Fruit fly (Drosophila melanogaster) whole organism, embryonic: ENCODE data around the gene pan.

Source experiments
- Adf1 ChIP-seq: fragments of 200-800 bp; sonication (Bioruptor generic); IDR thresholded peaks from 2 replicates; pipeline ENCODE4 v1.3.6; 2022; ENCODE audit warnings: missing biosample characterization, missing genetic modification characterization
- B-H2 ChIP-seq: fragments of 200-800 bp; sonication (Bioruptor generic); optimal IDR thresholded peaks from 2 replicates; lab custom pipeline; 2018; ENCODE audit warnings: missing biosample characterization, mild to moderate bottlenecking, missing genetic modification characterization
- BEAF-32 ChIP-seq: fragments of 200-800 bp; sonication (Bioruptor generic); optimal IDR thresholded peaks from 3 replicates; lab custom pipeline; 2017; ENCODE audit warnings: missing biosample characterization, missing genetic modification characterization, mild to moderate bottlenecking, moderate library complexity, missing genetic modification reagents
- CG10209 ChIP-seq: fragments of 200-800 bp; sonication (Bioruptor generic); optimal IDR thresholded peaks from 3 replicates; lab custom pipeline; 2017; ENCODE audit warnings: missing biosample characterization, mild to moderate bottlenecking, missing genetic modification characterization, missing genetic modification reagents
- CG10543 ChIP-seq: fragments of 200-800 bp; sonication (Bioruptor generic); optimal IDR thresholded peaks from 3 replicates; lab custom pipeline; 2017; ENCODE audit warnings: missing biosample characterization, mild to moderate bottlenecking, missing genetic modification characterization, moderate library complexity
- CG13894 ChIP-seq: fragments of 200-800 bp; sonication (Bioruptor generic); optimal IDR thresholded peaks from 3 replicates; lab custom pipeline; 2018; ENCODE audit warnings: missing biosample characterization, mild to moderate bottlenecking, missing genetic modification characterization, moderate library complexity
- CG14014 ChIP-seq: fragments of 200-800 bp; sonication (Bioruptor generic); IDR thresholded peaks from 2 replicates; pipeline ENCODE4 v1.3.6; 2022; ENCODE audit warnings: missing biosample characterization, missing genetic modification characterization
- CG15073 ChIP-seq: fragments of 200-800 bp; sonication (Bioruptor generic); optimal IDR thresholded peaks from 2 replicates; lab custom pipeline; 2016; ENCODE audit warnings: missing biosample characterization, missing genetic modification characterization
- CG1529 ChIP-seq: fragments of 200-800 bp; sonication (Bioruptor generic); optimal IDR thresholded peaks from 3 replicates; lab custom pipeline; 2018; ENCODE audit warnings: missing biosample characterization, missing genetic modification characterization
- CG15479 ChIP-seq: fragments of 200-800 bp; sonication (Bioruptor generic); optimal IDR thresholded peaks from 3 replicates; lab custom pipeline; 2019; ENCODE audit warnings: missing biosample characterization, mild to moderate bottlenecking, missing genetic modification characterization, moderate library complexity
- CG15696 ChIP-seq: fragments of 200-800 bp; sonication (Bioruptor generic); optimal IDR thresholded peaks from 2 replicates; lab custom pipeline; 2019; ENCODE audit warnings: missing biosample characterization, mild to moderate bottlenecking, missing genetic modification characterization, moderate library complexity
- CG17568 ChIP-seq: fragments of 200-800 bp; sonication (Bioruptor generic); optimal IDR thresholded peaks from 2 replicates; lab custom pipeline; 2018; ENCODE audit warnings: missing biosample characterization, mild to moderate bottlenecking, missing genetic modification characterization, moderate library complexity
- CG18476 ChIP-seq: fragments of 200-800 bp; sonication (Bioruptor generic); optimal IDR thresholded peaks from 2 replicates; lab custom pipeline; 2016; ENCODE audit warnings: missing biosample characterization, mild to moderate bottlenecking, missing genetic modification characterization
- CG2199 ChIP-seq: fragments of 200-800 bp; sonication (Bioruptor generic); IDR thresholded peaks from 3 replicates; pipeline ENCODE4 v1.3.6; 2022; ENCODE audit warnings: missing biosample characterization, missing genetic modification characterization
- CG2202 ChIP-seq: fragments of 200-800 bp; sonication (Bioruptor generic); optimal IDR thresholded peaks from 2 replicates; lab custom pipeline; 2018; ENCODE audit warnings: missing biosample characterization, mild to moderate bottlenecking, missing genetic modification characterization
- CG32767 ChIP-seq: fragments of 200-800 bp; sonication (Bioruptor generic); IDR thresholded peaks from 2 replicates; pipeline ENCODE4 v1.3.6; 2022; ENCODE audit warnings: missing biosample characterization, missing genetic modification characterization
- CG42726 ChIP-seq: fragments of 200-800 bp; sonication (Bioruptor generic); IDR thresholded peaks from 2 replicates; pipeline ENCODE4 v1.3.6; 2022; ENCODE audit warnings: missing biosample characterization, missing genetic modification characterization; ENCODE audit not compliant: partially characterized antibody
- CG7745 ChIP-seq: fragments of 200-800 bp; sonication (Bioruptor generic); optimal IDR thresholded peaks from 2 replicates; lab custom pipeline; 2018; ENCODE audit warnings: missing biosample characterization, mild to moderate bottlenecking, missing genetic modification characterization, moderate library complexity
- CG8089 ChIP-seq: fragments of 200-800 bp; sonication (Bioruptor generic); optimal IDR thresholded peaks from 3 replicates; lab custom pipeline; 2016; ENCODE audit warnings: missing biosample characterization, missing genetic modification characterization
- CG8290 ChIP-seq, 3 experiments: fragments of 200-800 bp; sonication (Bioruptor generic); optimal IDR thresholded peaks; 2 replicates each; lab custom pipeline; 2016 to 2019; ENCODE audit warnings: missing biosample characterization in 3 of 3, missing genetic modification characterization in 3 of 3, mild to moderate bottlenecking in 2 of 3, moderate library complexity in 1 of 3
- CG8924 ChIP-seq: fragments of 200-800 bp; optimal IDR thresholded peaks from 3 replicates; lab custom pipeline; 2019; ENCODE audit warnings: missing biosample characterization, mild to moderate bottlenecking, missing genetic modification characterization, moderate library complexity
- CoRest ChIP-seq: fragments of 200-800 bp; sonication (Bioruptor generic); optimal IDR thresholded peaks from 3 replicates; lab custom pipeline; 2018; ENCODE audit warnings: missing biosample characterization, mild to moderate bottlenecking, missing genetic modification characterization, moderate library complexity
- Fer1 ChIP-seq: fragments of 200-800 bp; sonication (Bioruptor generic); optimal IDR thresholded peaks from 2 replicates; lab custom pipeline; 2017; ENCODE audit warnings: missing biosample characterization, mild to moderate bottlenecking, missing genetic modification characterization
- Med ChIP-seq: fragments of 200-800 bp; sonication (Bioruptor generic); peaks from one replicate; lab custom pipeline; 2016; ENCODE audit warnings: missing biosample characterization, missing genetic modification characterization, mild to moderate bottlenecking, inconsistent platforms, moderate library complexity
- NFAT ChIP-seq: fragments of 200-800 bp; sonication (Bioruptor generic); IDR thresholded peaks from 2 replicates; pipeline ENCODE4 v1.3.6; 2022; ENCODE audit warnings: missing biosample characterization, missing genetic modification characterization
- Pdp1 ChIP-seq, 2 experiments: fragments of 200-800 bp; sonication (Bioruptor generic); optimal IDR thresholded peaks; 3 replicates each; lab custom pipeline; 2016; ENCODE audit warnings: missing biosample characterization in 2 of 2, missing genetic modification characterization in 2 of 2, mild to moderate bottlenecking in 1 of 2, moderate library complexity in 1 of 2
- Ssrp ChIP-seq: fragments of 200-800 bp; sonication (Bioruptor generic); optimal IDR thresholded peaks from 2 replicates; lab custom pipeline; 2018; ENCODE audit warnings: missing biosample characterization, mild to moderate bottlenecking, missing genetic modification characterization, moderate library complexity
- YL-1 ChIP-seq: fragments of 200-800 bp; sonication (Bioruptor generic); optimal IDR thresholded peaks from 3 replicates; lab custom pipeline; 2017; ENCODE audit warnings: missing biosample characterization, mild to moderate bottlenecking, missing genetic modification characterization
- al ChIP-seq: fragments of 200-800 bp; sonication (Bioruptor generic); IDR thresholded peaks from 2 replicates; pipeline ENCODE4 v1.3.6; 2022; ENCODE audit warnings: missing biosample characterization, missing genetic modification characterization
- ash1 ChIP-seq: fragments of 200-800 bp; sonication (Bioruptor generic); optimal IDR thresholded peaks from 2 replicates; lab custom pipeline; 2018; ENCODE audit warnings: missing biosample characterization, mild to moderate bottlenecking, missing genetic modification characterization
- cg ChIP-seq: fragments of 200-800 bp; sonication (Bioruptor generic); optimal IDR thresholded peaks from 3 replicates; lab custom pipeline; 2019; ENCODE audit warnings: missing biosample characterization, mild to moderate bottlenecking, missing genetic modification characterization, moderate library complexity
- chinmo ChIP-seq: fragments of 200-800 bp; sonication (Bioruptor generic); IDR thresholded peaks from 4 replicates; pipeline ENCODE4 v1.3.6; 2022; ENCODE audit warnings: missing biosample characterization, missing genetic modification characterization; ENCODE audit not compliant: partially characterized antibody
- eve ChIP-seq, 2 experiments: fragments of >200 bp; optimal IDR thresholded peaks; 2 replicates each; lab custom pipeline; 2017; ENCODE audit warnings: missing biosample characterization in 2 of 2, missing genetic modification characterization in 2 of 2
- gem ChIP-seq: fragments of 200-800 bp; sonication (Bioruptor generic); optimal IDR thresholded peaks from 2 replicates; lab custom pipeline; 2019; ENCODE audit warnings: missing biosample characterization, mild to moderate bottlenecking, missing genetic modification characterization, moderate library complexity
- insv ChIP-seq, 2 experiments: fragments of 200-800 bp; sonication (Bioruptor generic); optimal IDR thresholded peaks; 3 replicates each; lab custom pipeline; 2016 to 2018; ENCODE audit warnings: missing biosample characterization in 2 of 2, missing genetic modification characterization in 2 of 2
- jing ChIP-seq: fragments of 200-800 bp; sonication (Bioruptor generic); optimal IDR thresholded peaks from 2 replicates; lab custom pipeline; 2018; ENCODE audit warnings: missing biosample characterization, mild to moderate bottlenecking, missing genetic modification characterization
- kah ChIP-seq: fragments of 200-800 bp; sonication (Bioruptor generic); optimal IDR thresholded peaks from 2 replicates; lab custom pipeline; 2018; ENCODE audit warnings: missing biosample characterization, mild to moderate bottlenecking, missing genetic modification characterization
- kni ChIP-seq: fragments of 200-800 bp; sonication (Bioruptor generic); optimal IDR thresholded peaks from 3 replicates; lab custom pipeline; 2017; ENCODE audit warnings: mild to moderate bottlenecking, missing biosample characterization, missing genetic modification reagents, missing genetic modification characterization
- lilli ChIP-seq: fragments of 200-800 bp; sonication (Bioruptor generic); optimal IDR thresholded peaks from 3 replicates; lab custom pipeline; 2016; ENCODE audit warnings: missing biosample characterization, missing genetic modification characterization
- odd ChIP-seq: fragments of 200-800 bp; sonication (Bioruptor generic); optimal IDR thresholded peaks from 2 replicates; lab custom pipeline; 2017; ENCODE audit warnings: missing biosample characterization, mild to moderate bottlenecking, missing genetic modification characterization
- pfk ChIP-seq: fragments of 200-800 bp; sonication (Bioruptor generic); optimal IDR thresholded peaks from 2 replicates; lab custom pipeline; 2018; ENCODE audit warnings: missing biosample characterization, mild to moderate bottlenecking, missing genetic modification characterization, moderate library complexity
- scrt ChIP-seq: fragments of 200-800 bp; sonication (Bioruptor generic); optimal IDR thresholded peaks from 2 replicates; lab custom pipeline; 2018; ENCODE audit warnings: missing biosample characterization, mild to moderate bottlenecking, missing genetic modification characterization, moderate library complexity
- sens ChIP-seq: fragments of 200-800 bp; sonication (Bioruptor generic); peaks from one replicate; lab custom pipeline; 2016; ENCODE audit warnings: missing biosample characterization, missing genetic modification characterization
- sr ChIP-seq: fragments of 200-800 bp; sonication (Bioruptor generic); IDR thresholded peaks from 3 replicates; pipeline ENCODE4 v1.3.6; 2022; ENCODE audit warnings: missing biosample characterization, missing genetic modification characterization
- ssp ChIP-seq: fragments of 200-800 bp; sonication (Bioruptor generic); IDR thresholded peaks from 2 replicates; pipeline ENCODE4 v1.3.6; 2022; ENCODE audit warnings: missing biosample characterization, missing genetic modification characterization
- z ChIP-seq: fragments of 200-800 bp; sonication (Bioruptor generic); IDR thresholded peaks from 3 replicates; pipeline ENCODE4 v1.3.6; 2022; ENCODE audit warnings: missing biosample characterization, missing genetic modification characterization
- zen ChIP-seq: fragments of 200-800 bp; sonication (Bioruptor generic); optimal IDR thresholded peaks from 3 replicates; lab custom pipeline; 2018; ENCODE audit warnings: missing biosample characterization, mild to moderate bottlenecking, missing genetic modification characterization, moderate library complexity

Gene pan

DNA sequence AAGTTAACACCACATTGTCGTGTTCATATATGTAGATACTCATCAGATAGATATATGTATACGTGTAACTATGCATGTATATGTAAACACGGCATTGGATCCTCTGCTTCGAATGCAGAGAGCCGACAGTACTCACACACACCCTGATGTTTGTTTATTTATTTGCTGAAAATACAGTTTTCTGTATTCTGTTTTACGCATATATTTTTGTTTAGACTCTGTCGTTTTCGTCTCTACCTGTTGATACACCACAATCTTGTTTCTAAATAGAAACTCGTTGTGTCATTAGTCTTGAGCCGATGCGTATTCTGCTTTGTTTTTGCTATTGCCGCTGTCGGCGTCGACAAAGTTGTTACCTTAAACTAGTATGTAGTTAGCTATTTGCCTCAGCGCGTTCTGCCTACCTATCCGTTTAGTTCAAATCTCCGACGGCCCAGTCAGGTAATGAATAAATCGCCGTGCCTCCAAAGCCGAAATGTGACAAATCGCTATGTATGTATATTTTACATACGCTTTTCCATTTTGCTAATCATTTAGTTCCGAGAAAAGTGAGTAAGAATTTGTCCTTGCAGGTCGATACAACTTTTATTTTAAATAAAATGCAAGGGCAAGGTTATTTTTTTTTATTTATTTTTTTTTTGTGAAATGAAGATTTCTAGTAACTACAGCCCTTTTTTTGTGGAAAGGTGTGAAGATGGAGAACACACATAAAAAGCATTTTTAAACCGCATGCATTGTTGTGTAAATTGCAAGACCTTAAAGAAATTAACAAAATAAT lies 1.2 kb downstream of the pan start:
- TF ChIP-seq Pdp1 (GFP tag; optimal IDR thresholded peaks at IDR 0.05; lab: Kevin White, UChicago) (peak in 1 of 2 experiments; percentile 24), lilli (GFP tag; lab: Kevin White, UChicago) (no peak), CG18476 (GFP tag; lab: Kevin White, UChicago) (no peak), al (GFP tag; lab: Robert Waterston, UW) (no peak), CG15479 (GFP tag; lab: Kevin White, UChicago) (peak; percentile 34), B-H2 (GFP tag; lab: Kevin White, UChicago) (peak; percentile 45), gem (peak; percentile 1), CG10209 (peak; percentile 8), sr (GFP tag; lab: Robert Waterston, UW) (no peak), NFAT (GFP tag; lab: Robert Waterston, UW) (no peak), scrt (peak; percentile 27), Med (GFP tag; lab: Kevin White, UChicago) (peak; percentile 39), CG17568 (peak; percentile 36), CG2202 (tag; lab: Kevin White, UChicago) (peak; percentile 3), cg (peak; percentile 76), BEAF-32 (GFP tag; lab: Kevin White, UChicago) (no peak), insv (GFP tag; optimal IDR thresholded peaks at IDR 0.05; lab: Kevin White, UChicago) (peak in 1 of 2 experiments; percentile 2), kah (GFP tag; lab: Kevin White, UChicago) (peak; percentile 92), sens (GFP tag; lab: Kevin White, UChicago) (peak; percentile 80), CG14014 (GFP tag; lab: Robert Waterston, UW) (peak; percentile 50; the same call in 1 of the 2 replicates), CG8290 (GFP tag; optimal IDR thresholded peaks at IDR 0.05; lab: Kevin White, UChicago) (no peak), CG8290 (tag; optimal IDR thresholded peaks at IDR 0.05; lab: Kevin White, UChicago) (peak in 1 of 2 experiments; percentile 41), eve (GFP tag; optimal IDR thresholded peaks at IDR 0.05; lab: Kevin White, UChicago) (peak in 1 of 2 experiments; percentile 57), CG13894 (peak; percentile 70), odd (GFP tag; lab: Kevin White, UChicago) (no peak), CG8924 (tag; lab: Kevin White, UChicago) (peak; percentile 76), ssp (GFP tag; lab: Robert Waterston, UW) (no peak), CG7745 (tag; lab: Kevin White, UChicago) (no peak), CG32767 (peak; percentile 78; the same call in 1 of the 2 replicates), Adf1 (GFP tag; lab: Robert Waterston, UW) (peak; percentile 46; the same call in 1 of the 2 replicates), Fer1 (peak; percentile 34), chinmo (GFP tag; lab: Robert Waterston, UW) (peak; percentile 93), ash1 (peak; percentile 71), z (GFP tag; lab: Robert Waterston, UW) (no peak), CG1529 (GFP tag; lab: Kevin White, UChicago) (no peak), CG8089 (GFP tag; lab: Kevin White, UChicago) (peak; percentile 19), zen (tag; lab: Kevin White, UChicago) (peak; percentile 58), Ssrp (no peak), jing (GFP tag; lab: Kevin White, UChicago) (no peak), CG15073 (GFP tag; lab: Kevin White, UChicago) (no peak), CG2199 (GFP tag; lab: Robert Waterston, UW) (peak; percentile 95), pfk (peak; percentile 13), CoRest (tag; lab: Kevin White, UChicago) (no peak), CG10543 (GFP tag; lab: Kevin White, UChicago) (peak; percentile 66), CG15696 (tag; lab: Kevin White, UChicago) (peak; percentile 32), kni (GFP tag; lab: Kevin White, UChicago) (peak; percentile 76), YL-1 (GFP tag; lab: Kevin White, UChicago) (peak; percentile 39), CG42726 (GFP tag; lab: Robert Waterston, UW) (no peak)
